Fruit fly (Drosophila melanogaster) whole organism, embryonic: ENCODE results near the gene CG14803.

Experiments
- Blimp-1 ChIP-seq: fragments of 200-800 bp; sonication (Bioruptor generic); optimal IDR thresholded peaks from 3 replicates; lab custom pipeline; 2018; ENCODE audit warnings: missing biosample characterization, missing genetic modification characterization, mild to moderate bottlenecking, moderate library complexity, missing genetic modification reagents
- CG11504 ChIP-seq: fragments of 200-800 bp; sonication (Bioruptor generic); optimal IDR thresholded peaks from 3 replicates; lab custom pipeline; 2019; ENCODE audit warnings: missing biosample characterization, mild to moderate bottlenecking, missing genetic modification characterization, moderate library complexity
- CG12104 ChIP-seq: fragments of 200-800 bp; sonication (Bioruptor generic); optimal IDR thresholded peaks from 3 replicates; lab custom pipeline; 2016; ENCODE audit warnings: missing biosample characterization, missing genetic modification characterization
- CG12155 ChIP-seq: fragments of 200-800 bp; sonication (Bioruptor generic); optimal IDR thresholded peaks from 3 replicates; lab custom pipeline; 2016; ENCODE audit warnings: missing biosample characterization, missing genetic modification characterization
- CG12236 ChIP-seq: fragments of 200-800 bp; sonication (Bioruptor generic); optimal IDR thresholded peaks from 2 replicates; lab custom pipeline; 2016; ENCODE audit warnings: missing biosample characterization, missing genetic modification characterization
- CG1233 ChIP-seq: fragments of 200-800 bp; sonication (Bioruptor generic); optimal IDR thresholded peaks from 4 replicates; lab custom pipeline; 2018; ENCODE audit warnings: missing biosample characterization, mild to moderate bottlenecking, missing genetic modification characterization
- CG13123 ChIP-seq: fragments of 200-800 bp; sonication (Bioruptor generic); optimal IDR thresholded peaks from 2 replicates; lab custom pipeline; 2016; ENCODE audit warnings: missing biosample characterization, missing genetic modification characterization
- CG15479 ChIP-seq: fragments of 200-800 bp; sonication (Bioruptor generic); optimal IDR thresholded peaks from 3 replicates; lab custom pipeline; 2019; ENCODE audit warnings: missing biosample characterization, mild to moderate bottlenecking, missing genetic modification characterization, moderate library complexity
- CG30403 ChIP-seq: fragments of 200-800 bp; sonication (Bioruptor generic); optimal IDR thresholded peaks from 3 replicates; lab custom pipeline; 2016; ENCODE audit warnings: missing biosample characterization, missing genetic modification characterization
- CG33213 ChIP-seq: fragments of 200-800 bp; sonication (Bioruptor generic); optimal IDR thresholded peaks from 3 replicates; lab custom pipeline; 2016; ENCODE audit warnings: missing biosample characterization, missing genetic modification characterization
- CG4282 ChIP-seq: fragments of 200-800 bp; sonication (Bioruptor generic); optimal IDR thresholded peaks from 2 replicates; lab custom pipeline; 2016; ENCODE audit warnings: missing biosample characterization, missing genetic modification characterization
- CG4360 ChIP-seq: fragments of 200-800 bp; sonication (Bioruptor generic); IDR thresholded peaks from 2 replicates; pipeline ENCODE4 v1.3.6; 2022; ENCODE audit warnings: missing biosample characterization, missing genetic modification characterization
- CG6654 ChIP-seq: fragments of 200-800 bp; sonication (Bioruptor generic); optimal IDR thresholded peaks from 2 replicates; lab custom pipeline; 2017; ENCODE audit warnings: missing biosample characterization, mild to moderate bottlenecking, missing genetic modification characterization
- CG6854 ChIP-seq: fragments of 200-800 bp; sonication (Bioruptor generic); optimal IDR thresholded peaks from 3 replicates; lab custom pipeline; 2017; ENCODE audit warnings: missing biosample characterization, mild to moderate bottlenecking, missing genetic modification characterization
- CG8281 ChIP-seq: fragments of 200-800 bp; sonication (Bioruptor generic); optimal IDR thresholded peaks from 2 replicates; lab custom pipeline; 2018; ENCODE audit warnings: missing biosample characterization, mild to moderate bottlenecking, missing genetic modification characterization, moderate library complexity
- CG8478 ChIP-seq: fragments of >200 bp; optimal IDR thresholded peaks from 2 replicates; lab custom pipeline; 2018
- CG9215 ChIP-seq: fragments of 200-800 bp; sonication (Bioruptor generic); IDR thresholded peaks from 2 replicates; pipeline ENCODE4 v1.3.6; 2022; ENCODE audit warnings: missing biosample characterization, missing genetic modification characterization
- CG9797 ChIP-seq: fragments of 200-800 bp; sonication (Bioruptor generic); optimal IDR thresholded peaks from 3 replicates; lab custom pipeline; 2018; ENCODE audit warnings: missing biosample characterization, mild to moderate bottlenecking, missing genetic modification characterization
- D ChIP-seq, 2 experiments: fragments of 200-800 bp in 1 of 2; fragments of >200 bp in 1 of 2; sonication (Bioruptor generic) in 1 of 2; optimal IDR thresholded peaks; 2 replicates in 1 of 2; 3 replicates in 1 of 2; lab custom pipeline; 2017; ENCODE audit warnings: mild to moderate bottlenecking in 1 of 2, missing biosample characterization in 1 of 2, missing genetic modification characterization in 1 of 2, missing genetic modification reagents in 1 of 2
- D19B ChIP-seq: fragments of 200-800 bp; sonication (Bioruptor generic); optimal IDR thresholded peaks from 2 replicates; lab custom pipeline; 2017; ENCODE audit warnings: missing biosample characterization, mild to moderate bottlenecking, missing genetic modification characterization
- Deaf1 ChIP-seq: fragments of 200-800 bp; optimal IDR thresholded peaks from 3 replicates; lab custom pipeline; 2019; ENCODE audit warnings: missing biosample characterization, mild to moderate bottlenecking, missing genetic modification characterization, moderate library complexity
- Dip3 ChIP-seq: fragments of 200-800 bp; sonication (Bioruptor generic); optimal IDR thresholded peaks from 3 replicates; lab custom pipeline; 2016; ENCODE audit warnings: missing biosample characterization, missing genetic modification characterization
- E2f1 ChIP-seq: fragments of 200-800 bp; sonication (Bioruptor generic); IDR thresholded peaks from 2 replicates; pipeline ENCODE4 v1.3.6; 2022; ENCODE audit warnings: missing biosample characterization, missing genetic modification characterization
- H2.0 ChIP-seq: fragments of 200-800 bp; sonication (Bioruptor generic); IDR thresholded peaks from 2 replicates; pipeline ENCODE4 v1.3.6; 2022; ENCODE audit warnings: missing biosample characterization, missing genetic modification characterization
- HLHmδ ChIP-seq: fragments of 200-800 bp; sonication (Bioruptor generic); optimal IDR thresholded peaks from 2 replicates; lab custom pipeline; 2018; ENCODE audit warnings: missing biosample characterization, mild to moderate bottlenecking, missing genetic modification characterization, moderate library complexity
- HmgZ ChIP-seq: fragments of 200-800 bp; sonication (Bioruptor generic); optimal IDR thresholded peaks from 2 replicates; lab custom pipeline; 2018; ENCODE audit warnings: missing biosample characterization, mild to moderate bottlenecking, missing genetic modification characterization
- MESR4 ChIP-seq: fragments of 200-800 bp; sonication (Bioruptor generic); optimal IDR thresholded peaks from 2 replicates; lab custom pipeline; 2018; ENCODE audit warnings: missing biosample characterization, mild to moderate bottlenecking, missing genetic modification characterization, moderate library complexity
- Nf-YB ChIP-seq: fragments of 200-800 bp; sonication (Bioruptor generic); optimal IDR thresholded peaks from 3 replicates; lab custom pipeline; 2019; ENCODE audit warnings: missing biosample characterization, mild to moderate bottlenecking, missing genetic modification characterization, moderate library complexity
- Opbp ChIP-seq: fragments of 200-800 bp; sonication (Bioruptor generic); IDR thresholded peaks from 3 replicates; pipeline ENCODE4 v1.3.6; 2022; ENCODE audit warnings: missing biosample characterization, missing genetic modification characterization; ENCODE audit not compliant: partially characterized antibody
- Six4 ChIP-seq: fragments of 200-800 bp; sonication (Bioruptor generic); optimal IDR thresholded peaks from 2 replicates; lab custom pipeline; 2016; ENCODE audit warnings: missing biosample characterization, missing genetic modification characterization
- dan ChIP-seq: fragments of 200-800 bp; sonication (Bioruptor generic); IDR thresholded peaks from 2 replicates; pipeline ENCODE4 v1.3.6; 2022; ENCODE audit warnings: missing biosample characterization, missing genetic modification characterization
- fd64A ChIP-seq: fragments of 200-800 bp; sonication (Bioruptor generic); optimal IDR thresholded peaks from 3 replicates; lab custom pipeline; 2018; ENCODE audit warnings: missing biosample characterization, mild to moderate bottlenecking, missing genetic modification characterization
- gt ChIP-seq: fragments of 200-800 bp; sonication (Bioruptor generic); IDR thresholded peaks from 2 replicates; pipeline ENCODE4 v1.3.6; 2022; ENCODE audit warnings: missing biosample characterization, missing genetic modification characterization
- ham ChIP-seq: fragments of 200-800 bp; sonication (Bioruptor generic); IDR thresholded peaks from 2 replicates; pipeline ENCODE4 v1.3.6; 2022; ENCODE audit warnings: missing biosample characterization, missing genetic modification characterization
- her ChIP-seq: fragments of 200-800 bp; sonication (Bioruptor generic); optimal IDR thresholded peaks from 2 replicates; lab custom pipeline; 2016; ENCODE audit warnings: missing biosample characterization, missing genetic modification characterization
- hkb ChIP-seq, 2 experiments: fragments of 200-800 bp in 1 of 2; fragments of >200 bp in 1 of 2; sonication (Bioruptor generic) in 1 of 2; IDR thresholded peaks in 1 of 2; optimal IDR thresholded peaks in 1 of 2; 2 replicates each; pipeline versions ENCODE4 v1.3.6 to Lab custom; 2017 to 2022; ENCODE audit warnings: missing biosample characterization in 1 of 2, missing genetic modification characterization in 1 of 2
- jumu ChIP-seq: fragments of 200-800 bp; sonication (Bioruptor generic); optimal IDR thresholded peaks from 3 replicates; lab custom pipeline; 2016; ENCODE audit warnings: missing biosample characterization, missing genetic modification characterization
- klu ChIP-seq: fragments of 200-800 bp; sonication (Bioruptor generic); IDR thresholded peaks from 2 replicates; pipeline ENCODE4 v1.3.6; 2022; ENCODE audit warnings: missing biosample characterization, missing genetic modification characterization
- kni ChIP-seq: fragments of 200-800 bp; sonication (Bioruptor generic); optimal IDR thresholded peaks from 3 replicates; lab custom pipeline; 2017; ENCODE audit warnings: mild to moderate bottlenecking, missing biosample characterization, missing genetic modification reagents, missing genetic modification characterization
- lbe ChIP-seq: fragments of 200-800 bp; sonication (Bioruptor generic); optimal IDR thresholded peaks from 2 replicates; lab custom pipeline; 2016; ENCODE audit warnings: missing biosample characterization, mild to moderate bottlenecking, missing genetic modification characterization
- nerfin-1 ChIP-seq: fragments of 200-800 bp; sonication (Bioruptor generic); optimal IDR thresholded peaks from 3 replicates; lab custom pipeline; 2019; ENCODE audit warnings: missing biosample characterization, mild to moderate bottlenecking, missing genetic modification characterization, moderate library complexity
- nerfin-2 ChIP-seq: fragments of 200-800 bp; sonication (Bioruptor generic); IDR thresholded peaks from 2 replicates; pipeline ENCODE4 v1.3.6; 2022; ENCODE audit warnings: missing biosample characterization, missing genetic modification characterization; ENCODE audit not compliant: partially characterized antibody
- nmo ChIP-seq: fragments of 200-800 bp; sonication (Bioruptor generic); optimal IDR thresholded peaks from 2 replicates; lab custom pipeline; 2018; ENCODE audit warnings: missing biosample characterization, mild to moderate bottlenecking, missing genetic modification characterization, moderate library complexity
- pho ChIP-seq: fragments of 200-800 bp; sonication (Bioruptor generic); optimal IDR thresholded peaks from 2 replicates; lab custom pipeline; 2016; ENCODE audit warnings: missing biosample characterization, missing genetic modification characterization
- pum ChIP-seq: fragments of 200-800 bp; sonication (Bioruptor generic); optimal IDR thresholded peaks from 2 replicates; lab custom pipeline; 2016; ENCODE audit warnings: missing biosample characterization, missing genetic modification characterization
- sd ChIP-seq: fragments of 200-800 bp; sonication (Bioruptor generic); optimal IDR thresholded peaks from 3 replicates; lab custom pipeline; 2018; ENCODE audit warnings: missing biosample characterization, mild to moderate bottlenecking, missing genetic modification characterization, moderate library complexity
- sens ChIP-seq: fragments of 200-800 bp; sonication (Bioruptor generic); peaks from one replicate; lab custom pipeline; 2016; ENCODE audit warnings: missing biosample characterization, missing genetic modification characterization
- trem ChIP-seq: fragments of 200-800 bp; optimal IDR thresholded peaks from 3 replicates; lab custom pipeline; 2019; ENCODE audit warnings: missing biosample characterization, mild to moderate bottlenecking, missing genetic modification characterization, moderate library complexity
- ttk ChIP-seq: fragments of 200-800 bp; sonication (Bioruptor generic); IDR thresholded peaks from 2 replicates; pipeline ENCODE4 v2.1.2; 2022; ENCODE audit warnings: missing biosample characterization, missing genetic modification characterization
- unc-4 ChIP-seq: fragments of 200-800 bp; sonication (Bioruptor generic); IDR thresholded peaks from 2 replicates; pipeline ENCODE4 v1.3.6; 2022; ENCODE audit warnings: missing biosample characterization, missing genetic modification characterization; ENCODE audit not compliant: partially characterized antibody

CG14803 gene

dm6 chrX:1899445-1900085 lies 30.9 kb downstream of the CG14803 start (continued):
- no peak for TF ChIP-seq CG6854 (GFP tag; lab: Kevin White, UChicago)
- TF ChIP-seq sens (GFP tag; lab: Kevin White, UChicago) = peak; percentile 77
- TF ChIP-seq lbe (GFP tag; lab: Kevin White, UChicago) = no peak
- no peak for TF ChIP-seq pum (GFP tag; lab: Kevin White, UChicago)
- TF ChIP-seq nmo (GFP tag; lab: Kevin White, UChicago) = no peak
- peak; percentile 19 for TF ChIP-seq HmgZ (tag; lab: Kevin White, UChicago)
- no peak for TF ChIP-seq dan
- peak; percentile 99 for TF ChIP-seq CG15479 (GFP tag; lab: Kevin White, UChicago)
- no peak for TF ChIP-seq CG4282 (GFP tag; lab: Kevin White, UChicago)
- no peak for TF ChIP-seq D19B (GFP tag; lab: Kevin White, UChicago)
- TF ChIP-seq E2f1 (GFP tag; lab: Robert Waterston, UW) = no peak
- no peak for TF ChIP-seq gt
- TF ChIP-seq trem (tag; lab: Kevin White, UChicago) = peak; percentile 13
- TF ChIP-seq jumu = no peak
- no peak for TF ChIP-seq Opbp (GFP tag; lab: Robert Waterston, UW)
- peak; percentile 47 for TF ChIP-seq Blimp-1
- no peak for TF ChIP-seq Nf-YB (GFP tag; lab: Kevin White, UChicago)
- TF ChIP-seq CG9797 = no peak
- TF ChIP-seq sd (tag; lab: Kevin White, UChicago) = peak; percentile 97
- peak; percentile 42; the same call in 1 of the 2 replicates for TF ChIP-seq CG4360 (GFP tag; lab: Robert Waterston, UW)
- no peak for TF ChIP-seq pho (GFP tag; lab: Kevin White, UChicago)
- TF ChIP-seq CG9215 = no peak
- TF ChIP-seq her (GFP tag; lab: Kevin White, UChicago) = no peak
- TF ChIP-seq CG8478 = peak; percentile 80
- no peak for TF ChIP-seq hkb (optimal IDR thresholded peaks at IDR 0.05; lab: Kevin White, UChicago)
- TF ChIP-seq hkb (GFP tag; IDR thresholded peaks at IDR 0.05; lab: Robert Waterston, UW) = no peak
- peak; percentile 37 for TF ChIP-seq D (optimal IDR thresholded peaks at IDR 0.05; lab: Kevin White, UChicago)
- no peak for TF ChIP-seq D (GFP tag; optimal IDR thresholded peaks at IDR 0.05; lab: Kevin White, UChicago)
- TF ChIP-seq CG8281 (tag; lab: Kevin White, UChicago) = no peak
- TF ChIP-seq Six4 (GFP tag; lab: Kevin White, UChicago) = no peak
- TF ChIP-seq Deaf1 (tag; lab: Kevin White, UChicago) = no peak
- no peak for TF ChIP-seq H2.0
- TF ChIP-seq CG33213 (GFP tag; lab: Kevin White, UChicago) = no peak
- peak; percentile 36 for TF ChIP-seq HLHmδ (GFP tag; lab: Kevin White, UChicago)
- no peak for TF ChIP-seq Dip3 (GFP tag; lab: Kevin White, UChicago)
- no peak for TF ChIP-seq fd64A (GFP tag; lab: Kevin White, UChicago)
- TF ChIP-seq MESR4 (GFP tag; lab: Kevin White, UChicago) = peak; percentile 82
- TF ChIP-seq CG30403 (GFP tag; lab: Kevin White, UChicago) = no peak
- TF ChIP-seq CG13123 = no peak
- TF ChIP-seq ham = no peak
- peak; percentile 97 for TF ChIP-seq kni (GFP tag; lab: Kevin White, UChicago)
- no peak for TF ChIP-seq ttk (GFP tag; lab: Robert Waterston, UW)
- no peak for TF ChIP-seq CG12236 (GFP tag; lab: Kevin White, UChicago)
- TF ChIP-seq CG11504 (tag; lab: Kevin White, UChicago) = no peak
- TF ChIP-seq nerfin-2 (GFP tag; lab: Robert Waterston, UW) = no peak
- TF ChIP-seq unc-4 (GFP tag; lab: Robert Waterston, UW) = peak; percentile 40; the same call in 1 of the 2 replicates
- TF ChIP-seq klu (GFP tag; lab: Robert Waterston, UW) = peak; percentile 46; the same call in 1 of the 2 replicates
- no peak for TF ChIP-seq CG1233 (GFP tag; lab: Kevin White, UChicago)
- no peak for TF ChIP-seq CG12104 (GFP tag; lab: Kevin White, UChicago)
- TF ChIP-seq CG6654 (GFP tag; lab: Kevin White, UChicago) = no peak
- peak; percentile 89 for TF ChIP-seq nerfin-1 (tag; lab: Kevin White, UChicago)
- TF ChIP-seq CG12155 (GFP tag; lab: Kevin White, UChicago) = no peak
